Worm (Caenorhabditis elegans) whole organism, early embryonic: Measurements from ENCODE around the gene pfd-1.
"Not testable (repeated sequence)": the region's sequence is repeated elsewhere in the genome, so short reads cannot be mapped to it uniquely, and the experiment has no call there.

Source experiments
- B0310.2 ChIP-seq: sonication (generic microtip); optimal IDR thresholded peaks from 2 replicates; lab custom pipeline; 2016; ENCODE audit warnings: mild to moderate bottlenecking, missing genetic modification characterization, missing compliant biosample characterization
- F13C5.2 ChIP-seq: sonication (generic microtip); optimal IDR thresholded peaks from 2 replicates; lab custom pipeline; 2017; ENCODE audit warnings: mild to moderate bottlenecking, missing genetic modification characterization, inconsistent platforms, missing compliant biosample characterization
- aly-1 ChIP-seq: sonication (generic microtip); optimal IDR thresholded peaks from 2 replicates; lab custom pipeline; 2016; ENCODE audit warnings: missing genetic modification characterization, missing compliant biosample characterization
- ama-1 ChIP-seq: fragments of 150-350 bp; optimal IDR thresholded peaks from 2 replicates; lab custom pipeline; 2014
- ceh-13 ChIP-seq: fragments of 200-800 bp; sonication (Bioruptor generic); optimal IDR thresholded peaks from 2 replicates; lab custom pipeline; 2018; ENCODE audit warnings: mild to moderate bottlenecking, missing genetic modification characterization, missing compliant biosample characterization
- ets-7 ChIP-seq: sonication (generic microtip); optimal IDR thresholded peaks from 2 replicates; lab custom pipeline; 2016; ENCODE audit warnings: missing genotype, missing genetic modification characterization, missing compliant biosample characterization
- flt-1 ChIP-seq: fragments of 200-800 bp; sonication (Bioruptor generic); IDR thresholded peaks from 2 replicates; pipeline ENCODE4 v1.3.6; 2022; ENCODE audit warnings: missing genetic modification characterization, missing compliant biosample characterization
- hmbx-1 ChIP-seq: sonication (generic microtip); optimal IDR thresholded peaks from 2 replicates; lab custom pipeline; 2016; ENCODE audit warnings: mild to moderate bottlenecking, missing genetic modification characterization, missing compliant biosample characterization
- hmg-4 ChIP-seq: fragments of 200-800 bp; sonication (Bioruptor generic); optimal IDR thresholded peaks from 2 replicates; lab custom pipeline; 2018; ENCODE audit warnings: mild to moderate bottlenecking, missing genetic modification characterization, missing compliant biosample characterization
- hnd-1 ChIP-seq: sonication (generic microtip); optimal IDR thresholded peaks from 2 replicates; lab custom pipeline; 2016; ENCODE audit warnings: missing genetic modification characterization, missing compliant biosample characterization
- scrt-1 ChIP-seq: fragments of 200-800 bp; sonication (Bioruptor generic); IDR thresholded peaks from 2 replicates; pipeline ENCODE4 v1.3.6; 2022; ENCODE audit warnings: missing genetic modification characterization, missing compliant biosample characterization
- sea-1 ChIP-seq: fragments of 200-800 bp; sonication (Bioruptor generic); conservative IDR thresholded peaks from 2 replicates; pipeline ENCODE4 v1.3.6; 2022; ENCODE audit warnings: missing genetic modification characterization, missing compliant biosample characterization
- tbx-11 ChIP-seq: fragments of 200-800 bp; sonication (Bioruptor generic); IDR thresholded peaks from 2 replicates; pipeline ENCODE4 v1.3.6; 2022; ENCODE audit warnings: missing genetic modification characterization, missing compliant biosample characterization
- tbx-37 ChIP-seq: fragments of 200-800 bp; sonication (Bioruptor generic); conservative IDR thresholded peaks from 2 replicates; pipeline ENCODE4 v1.3.6; 2022; ENCODE audit warnings: missing genetic modification reagents, missing genetic modification characterization, missing compliant biosample characterization

The pfd-1 gene

DNA sequence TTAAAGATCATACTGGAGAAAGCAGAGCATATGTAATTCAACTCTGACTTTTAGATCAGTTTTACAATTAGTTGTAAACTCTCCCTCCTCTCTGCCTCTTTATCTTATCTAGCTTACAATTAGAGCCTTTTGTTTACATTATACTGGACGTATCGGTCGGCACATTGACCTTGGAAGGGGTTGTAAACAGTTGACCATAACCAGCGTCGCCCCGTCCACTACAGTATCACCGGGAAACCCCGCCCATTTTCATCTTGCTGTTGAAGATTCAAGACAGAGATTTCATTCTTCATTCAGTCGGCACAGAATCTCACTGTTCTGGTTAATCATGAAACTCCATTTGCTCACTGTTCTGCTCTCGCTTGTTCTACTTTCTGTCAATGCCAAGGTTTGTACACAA, 36.8 kb downstream of the pfd-1 start, which contains the start of gene sdz-27:
TSS of gene sdz-27 (plus strand) at position 301 of the 400 bp plus-strand sequence.
- no peak for TF ChIP-seq hnd-1 (tag; lab: Kevin White, UChicago)
- no peak for TF ChIP-seq hmbx-1 (tag; lab: Kevin White, UChicago)
- no peak for TF ChIP-seq F13C5.2 (tag; lab: Kevin White, UChicago)

DNA sequence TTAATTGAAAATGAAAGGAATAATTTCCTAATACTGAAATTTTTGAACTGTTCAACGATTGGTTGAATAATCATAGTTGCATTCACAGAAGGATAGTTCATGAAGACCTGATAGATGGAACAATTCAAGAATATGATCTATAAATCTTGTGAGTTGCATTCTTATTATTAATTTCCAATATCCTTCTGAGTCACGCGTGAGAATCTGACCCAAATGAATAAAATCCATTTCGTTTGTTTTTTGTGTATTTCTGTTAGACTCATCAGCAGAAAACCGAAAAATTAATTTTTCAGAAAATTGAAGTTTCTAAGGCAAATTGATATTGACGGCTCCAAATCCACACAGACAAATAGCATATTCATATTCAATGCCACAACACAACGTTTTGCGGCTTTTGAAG, 39.5 kb downstream of the pfd-1 start, which contains the start of gene fbxb-79:
TSS of gene fbxb-79 (minus strand) at position 101 of the 400 bp plus-strand sequence.
- TF ChIP-seq sea-1 (GFP tag; lab: Robert Waterston, UW), result no peak
- TF ChIP-seq hmbx-1 (tag; lab: Kevin White, UChicago), result no peak
- TF ChIP-seq tbx-37 (GFP tag; lab: Robert Waterston, UW), result no peak
- no peak for TF ChIP-seq F13C5.2 (tag; lab: Kevin White, UChicago)
- no peak for TF ChIP-seq hnd-1 (tag; lab: Kevin White, UChicago)
- no peak for TF ChIP-seq hmg-4 (GFP tag; lab: Kevin White, UChicago)
- no peak for TF ChIP-seq B0310.2 (tag; lab: Kevin White, UChicago)
- no peak for TF ChIP-seq tbx-11 (GFP tag; lab: Robert Waterston, UW)
- no peak for TF ChIP-seq scrt-1 (GFP tag; lab: Robert Waterston, UW)
- no peak for TF ChIP-seq ceh-13 (GFP tag; lab: Kevin White, UChicago)
- no peak for TF ChIP-seq aly-1 (tag; lab: Kevin White, UChicago)

DNA sequence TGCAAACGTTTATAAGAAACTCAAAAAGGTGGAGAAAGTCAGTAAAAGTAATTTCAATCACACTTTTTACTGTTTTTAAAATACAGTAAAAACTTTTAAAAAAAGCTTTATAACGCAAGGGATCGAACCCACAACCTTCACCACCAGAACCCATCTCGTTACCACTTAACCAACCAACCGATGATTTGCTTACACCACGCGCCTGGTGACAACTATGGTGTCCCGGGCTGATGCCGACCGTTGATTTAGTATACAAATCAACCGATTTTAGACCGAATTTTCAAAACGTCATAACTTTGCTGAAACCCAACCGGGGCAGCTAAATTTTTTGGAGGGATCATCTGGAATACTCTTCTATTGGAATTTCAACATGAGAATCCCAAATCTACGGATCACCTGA, 47.0 kb downstream of the pfd-1 start:
- TF ChIP-seq tbx-37 (GFP tag; lab: Robert Waterston, UW) (peak; percentile 70; the same call in 1 of the 2 replicates), scrt-1 (GFP tag; lab: Robert Waterston, UW) (peak; percentile 78), tbx-11 (GFP tag; lab: Robert Waterston, UW) (peak; percentile 74), flt-1 (peak; percentile 83), sea-1 (GFP tag; lab: Robert Waterston, UW) (peak; percentile 77; the same call in 1 of the 2 replicates)

DNA sequence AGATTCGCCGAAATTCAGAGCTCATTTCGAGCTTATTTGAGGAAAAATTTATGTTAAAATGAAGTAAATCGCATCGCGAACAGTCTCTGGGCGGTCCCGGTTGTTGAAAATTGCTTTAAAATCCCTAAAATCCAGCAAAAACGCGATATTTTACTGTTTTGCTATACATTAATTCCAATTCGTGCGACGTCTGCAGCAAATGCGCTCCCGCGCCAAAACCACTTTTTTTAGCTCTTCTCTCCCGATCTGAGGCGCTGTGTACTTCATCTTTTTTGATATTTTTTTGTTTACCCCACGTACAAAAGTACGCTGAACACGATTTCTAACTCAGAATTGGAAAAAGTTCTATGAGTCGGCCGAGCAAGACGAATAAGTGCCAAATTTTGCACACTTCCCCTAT, 49.1 kb downstream of the pfd-1 start, which contains the start of gene R07H5.16:
TSS of gene R07H5.16 (plus strand) at position 348 of the 400 bp plus-strand sequence.
- not testable (repeated sequence) for TF ChIP-seq hmbx-1 (tag; lab: Kevin White, UChicago); ets-7; ama-1
